Fruit fly (Drosophila melanogaster): ENCODE results near the gene robo2.

The robo2 gene

dm6 chr2L:1428290-1428689, 8.0 kb upstream of the robo2 start, which contains the start of gene CG43401 (continued):
- TF ChIP-seq HLH3B (GFP tag; IDR thresholded peaks at IDR 0.05) (peak; percentile 75), mam (GFP tag; optimal IDR thresholded peaks at IDR 0.05) (peak; percentile 49), CG4404 (GFP tag; IDR thresholded peaks at IDR 0.05) (no peak), CG11560 (tag; IDR thresholded peaks at IDR 0.05) (no peak), Ptx1 (GFP tag; IDR thresholded peaks at IDR 0.05) (peak; percentile 81), pros (GFP tag; optimal IDR thresholded peaks at IDR 0.05) (no peak), CG6654 (GFP tag; optimal IDR thresholded peaks at IDR 0.05) (no peak), CG15073 (GFP tag; optimal IDR thresholded peaks at IDR 0.05) (peak; percentile 4), CG7786 (GFP tag; optimal IDR thresholded peaks at IDR 0.05) (no peak), D19A (tag; optimal IDR thresholded peaks at IDR 0.05) (no peak), H2.0 (GFP tag; IDR thresholded peaks at IDR 0.05) (peak; percentile 65), YL-1 (GFP tag; optimal IDR thresholded peaks at IDR 0.05) (no peak), caup (GFP tag; optimal IDR thresholded peaks at IDR 0.05; ENCODE audit: severe bottlenecking) (no peak), nerfin-2 (GFP tag; IDR thresholded peaks at IDR 0.05; ENCODE audit: partially characterized antibody) (no peak), Adf1 (GFP tag; IDR thresholded peaks at IDR 0.05) (no peak), Ada2b (GFP tag; IDR thresholded peaks at IDR 0.05) (peak; percentile 83), esg (GFP tag; conservative IDR thresholded peaks at IDR 0.05) (peak; percentile 76), HmgZ (tag; optimal IDR thresholded peaks at IDR 0.05) (no peak), btn (GFP tag; optimal IDR thresholded peaks at IDR 0.05) (no peak), chinmo (GFP tag; IDR thresholded peaks at IDR 0.05; ENCODE audit: partially characterized antibody) (no peak), Taf1 (GFP tag; IDR thresholded peaks at IDR 0.05) (no peak), unc-4 (GFP tag; IDR thresholded peaks at IDR 0.05; ENCODE audit: partially characterized antibody) (no peak), CG8290 (GFP tag; optimal IDR thresholded peaks at IDR 0.05) (no peak), CG8290 (tag; optimal IDR thresholded peaks at IDR 0.05) (no peak), trem (tag; optimal IDR thresholded peaks at IDR 0.05) (no peak), Doc3 (GFP tag; IDR thresholded peaks at IDR 0.05; ENCODE audit: partially characterized antibody) (no peak), CG32532 (GFP tag; IDR thresholded peaks at IDR 0.05) (no peak), stc (GFP tag; IDR thresholded peaks at IDR 0.05) (peak; percentile 58; the same call in 1 of the 2 replicates), Fer2 (tag; optimal IDR thresholded peaks at IDR 0.05) (no peak), Atf-2 (GFP tag; optimal IDR thresholded peaks at IDR 0.05) (no peak), Optix (GFP tag; IDR thresholded peaks at IDR 0.05) (0 out of 3 replicates have a peak, but pooled peaks have one; percentile 40), CG14860 (GFP tag; IDR thresholded peaks at IDR 0.05; ENCODE audit: partially characterized antibody) (no peak), Xrp1 (GFP tag; IDR thresholded peaks at IDR 0.05) (peak; percentile 71), CG6683 (GFP tag; optimal IDR thresholded peaks at IDR 0.05) (no peak), CG10366 (GFP tag; IDR thresholded peaks at IDR 0.05) (peak; percentile 57), Dbx (GFP tag; IDR thresholded peaks at IDR 0.05) (0 out of 3 replicates have a peak, but pooled peaks have one; percentile 16), run (tag; optimal IDR thresholded peaks at IDR 0.05) (no peak), Lpt (GFP tag; optimal IDR thresholded peaks at IDR 0.05) (no peak), hb (GFP tag; IDR thresholded peaks at IDR 0.05; ENCODE audit: partially characterized antibody) (no peak), sr (GFP tag; IDR thresholded peaks at IDR 0.05) (no peak), C15 (GFP tag; IDR thresholded peaks at IDR 0.05) (0 out of 3 replicates have a peak, but pooled peaks have one; percentile 6), hth (optimal IDR thresholded peaks at IDR 0.05) (no peak), ac (GFP tag; optimal IDR thresholded peaks at IDR 0.05) (no peak), Hsf (GFP tag; optimal IDR thresholded peaks at IDR 0.05) (peak; percentile 58), tio (GFP tag; optimal IDR thresholded peaks at IDR 0.05) (peak; percentile 42), aop (GFP tag; IDR thresholded peaks at IDR 0.05) (no peak), Sox100B (GFP tag; optimal IDR thresholded peaks at IDR 0.05) (peak; percentile 68), CG4328 (GFP tag; optimal IDR thresholded peaks at IDR 0.05) (no peak), luna (GFP tag; optimal IDR thresholded peaks at IDR 0.05) (no peak), ken (GFP tag; IDR thresholded peaks at IDR 0.05) (peak; percentile 43; the same call in 1 of the 3 replicates), nau (GFP tag; optimal IDR thresholded peaks at IDR 0.05) (peak; percentile 18), phol (tag; optimal IDR thresholded peaks at IDR 0.05) (peak; percentile 53)
